Fruit fly (Drosophila melanogaster) whole organism, pupa: ENCODE measurements around the gene CG7728.

Experiments used
- CG10348 ChIP-seq: fragments of 200-800 bp; sonication (Bioruptor generic); IDR thresholded peaks from 2 replicates; pipeline ENCODE4 v1.3.6; 2022; ENCODE audit warnings: missing biosample characterization, missing genetic modification characterization
- CG12605 ChIP-seq: fragments of 200-800 bp; sonication (Bioruptor generic); IDR thresholded peaks from 2 replicates; pipeline ENCODE4 v1.3.6; 2022; ENCODE audit warnings: missing biosample characterization, missing genetic modification characterization
- CG13204 ChIP-seq: fragments of 200-800 bp; sonication (Bioruptor generic); optimal IDR thresholded peaks from 2 replicates; lab custom pipeline; 2018; ENCODE audit warnings: missing biosample characterization, mild to moderate bottlenecking, missing genetic modification characterization, moderate library complexity
- CG14655 ChIP-seq: fragments of 200-800 bp; sonication (Bioruptor generic); optimal IDR thresholded peaks from 3 replicates; lab custom pipeline; 2017; ENCODE audit warnings: mild to moderate bottlenecking, missing biosample characterization, missing genetic modification reagents, missing genetic modification characterization
- CG15710 ChIP-seq: fragments of 200-800 bp; sonication (Bioruptor generic); optimal IDR thresholded peaks from 2 replicates; lab custom pipeline; 2018; ENCODE audit warnings: missing biosample characterization, mild to moderate bottlenecking, missing genetic modification characterization, moderate library complexity
- CG17806 ChIP-seq: fragments of 200-800 bp; sonication (Bioruptor generic); optimal IDR thresholded peaks from 2 replicates; lab custom pipeline; 2018; ENCODE audit warnings: missing biosample characterization, mild to moderate bottlenecking, missing genetic modification characterization, moderate library complexity
- CG32121 ChIP-seq: fragments of 200-800 bp; sonication (Bioruptor generic); IDR thresholded peaks from 2 replicates; pipeline ENCODE4 v1.3.6; 2022; ENCODE audit warnings: missing biosample characterization, missing genetic modification characterization
- CG34367 ChIP-seq: fragments of 200-800 bp; sonication (Bioruptor generic); optimal IDR thresholded peaks from 2 replicates; lab custom pipeline; 2018; ENCODE audit warnings: missing biosample characterization, mild to moderate bottlenecking, missing genetic modification characterization
- CG4496 ChIP-seq: fragments of 200-800 bp; sonication (Bioruptor generic); IDR thresholded peaks from 3 replicates; pipeline ENCODE4 v1.3.6; 2022; ENCODE audit warnings: missing biosample characterization, missing genetic modification characterization
- CG8159 ChIP-seq: fragments of 200-800 bp; sonication (Bioruptor generic); optimal IDR thresholded peaks from 3 replicates; lab custom pipeline; 2018; ENCODE audit warnings: missing biosample characterization, mild to moderate bottlenecking, missing genetic modification characterization, moderate library complexity
- CG8301 ChIP-seq: fragments of 200-800 bp; sonication (Bioruptor generic); optimal IDR thresholded peaks from 2 replicates; lab custom pipeline; 2018; ENCODE audit warnings: missing biosample characterization, mild to moderate bottlenecking, missing genetic modification characterization
- CG9948 ChIP-seq: fragments of 200-800 bp; sonication (Bioruptor generic); optimal IDR thresholded peaks from 2 replicates; lab custom pipeline; 2018; ENCODE audit warnings: missing biosample characterization, mild to moderate bottlenecking, missing genetic modification characterization, moderate library complexity
- D1 ChIP-seq: fragments of 200-800 bp; sonication (Bioruptor generic); optimal IDR thresholded peaks from 2 replicates; lab custom pipeline; 2018; ENCODE audit warnings: missing biosample characterization, mild to moderate bottlenecking, missing genetic modification characterization, moderate library complexity
- EcR ChIP-seq: fragments of 200-800 bp; sonication (Bioruptor generic); optimal IDR thresholded peaks from 3 replicates; lab custom pipeline; 2019; ENCODE audit warnings: missing biosample characterization, missing genetic modification characterization, mild to moderate bottlenecking, moderate library complexity, missing genetic modification reagents
- Ets98B ChIP-seq: fragments of 200-800 bp; sonication (Bioruptor generic); IDR thresholded peaks from 2 replicates; pipeline ENCODE4 v1.3.6; 2022; ENCODE audit warnings: missing biosample characterization, missing genetic modification characterization
- Pif1A ChIP-seq: fragments of 200-800 bp; sonication (Bioruptor generic); optimal IDR thresholded peaks from 3 replicates; lab custom pipeline; 2016; ENCODE audit warnings: missing biosample characterization, missing genetic modification characterization
- Pif1B ChIP-seq: fragments of 200-800 bp; sonication (Bioruptor generic); optimal IDR thresholded peaks from 3 replicates; lab custom pipeline; 2016; ENCODE audit warnings: missing biosample characterization, missing genetic modification characterization
- Snoo ChIP-seq: fragments of 200-800 bp; sonication (Bioruptor generic); optimal IDR thresholded peaks from 3 replicates; lab custom pipeline; 2017; ENCODE audit warnings: missing biosample characterization, mild to moderate bottlenecking, missing genetic modification characterization, inconsistent platforms
- fd96Ca ChIP-seq: fragments of 200-800 bp; sonication (Bioruptor generic); IDR thresholded peaks from 3 replicates; pipeline ENCODE4 v1.3.6; 2022; ENCODE audit warnings: missing biosample characterization, missing genetic modification characterization
- gl ChIP-seq: fragments of 200-800 bp; sonication (Bioruptor generic); optimal IDR thresholded peaks from 2 replicates; lab custom pipeline; 2018; ENCODE audit warnings: missing biosample characterization, mild to moderate bottlenecking, missing genetic modification characterization
- rn ChIP-seq: fragments of 200-800 bp; sonication (Bioruptor generic); IDR thresholded peaks from 2 replicates; pipeline ENCODE4 v1.3.6; 2022; ENCODE audit warnings: missing biosample characterization, missing genetic modification characterization

The CG7728 gene

DNA sequence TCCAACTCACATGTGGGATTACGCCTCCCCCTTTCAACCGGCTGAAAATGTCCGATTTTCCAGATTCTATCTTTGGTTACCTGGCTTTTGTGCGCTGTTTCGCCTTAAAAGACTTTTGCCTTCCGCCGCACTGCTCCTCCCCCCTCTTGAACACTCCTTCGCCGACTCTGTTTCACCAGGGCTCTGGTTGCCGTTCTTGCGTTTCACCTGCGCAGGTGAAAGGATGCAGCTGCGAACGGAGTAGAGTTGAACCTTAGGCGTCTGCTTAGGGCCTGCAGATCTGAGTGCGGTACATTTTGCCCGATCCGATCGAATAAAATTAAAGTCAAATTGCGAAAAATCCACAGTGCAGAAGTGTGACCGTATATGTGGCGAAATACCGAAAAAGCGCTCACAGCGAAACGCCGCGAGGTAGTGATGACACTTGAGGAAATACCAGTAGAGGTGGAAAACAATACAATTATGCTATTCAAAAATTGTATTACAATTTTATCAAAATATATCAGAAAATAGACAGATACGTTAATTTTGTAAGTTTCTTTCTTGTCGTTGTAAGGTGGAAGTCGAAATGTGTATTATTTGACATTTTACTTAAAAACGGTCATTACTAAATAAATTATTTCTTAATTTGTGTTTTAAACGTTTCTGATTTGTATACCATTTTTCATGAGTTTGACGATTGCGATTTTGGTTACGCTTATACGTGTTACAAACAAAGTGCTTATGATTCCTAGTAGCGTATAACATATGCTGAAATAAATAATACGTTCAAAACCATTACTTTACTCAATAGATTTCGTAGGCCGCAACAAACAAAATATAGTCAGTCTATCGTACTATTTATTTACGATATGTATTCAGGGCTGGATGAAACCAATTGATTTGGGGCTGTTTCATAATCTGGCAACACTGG lies at the start of gene CG7728, which contains the start of gene CG6664:
Gene CG7728 (plus strand): TSS at position 874 of the 913 bp plus-strand sequence.
Gene CG6664 (minus strand): TSS at position 518 of the 913 bp plus-strand sequence.
- TF ChIP-seq CG14655 (GFP tag; lab: Kevin White, UChicago) (no peak), fd96Ca (GFP tag; lab: Robert Waterston, UW) (peak; percentile 37; the same call in 1 of the 3 replicates), CG8159 (tag; lab: Kevin White, UChicago) (peak; percentile 63), rn (GFP tag; lab: Robert Waterston, UW) (no peak), CG4496 (GFP tag; lab: Robert Waterston, UW) (peak; percentile 57; the same call in 1 of the 3 replicates), CG34367 (tag; lab: Kevin White, UChicago) (peak; percentile 4), CG12605 (GFP tag; lab: Robert Waterston, UW) (no peak), Ets98B (GFP tag; lab: Robert Waterston, UW) (peak; percentile 23; the same call in 1 of the 2 replicates), CG15710 (tag; lab: Kevin White, UChicago) (peak; percentile 44), CG8301 (tag; lab: Kevin White, UChicago) (no peak), Snoo (tag; lab: Kevin White, UChicago) (no peak), EcR (GFP tag; lab: Kevin White, UChicago) (no peak), gl (tag; lab: Kevin White, UChicago) (no peak), CG13204 (GFP tag; lab: Kevin White, UChicago) (no peak), Pif1B (GFP tag; lab: Kevin White, UChicago) (no peak), CG32121 (GFP tag; lab: Robert Waterston, UW) (no peak), CG9948 (tag; lab: Kevin White, UChicago) (peak; percentile 15), D1 (tag; lab: Kevin White, UChicago) (no peak), Pif1A (GFP tag; lab: Kevin White, UChicago) (no peak), CG10348 (GFP tag; lab: Robert Waterston, UW) (no peak), CG17806 (tag; lab: Kevin White, UChicago) (peak; percentile 25)
- TF ChIP-seq, all 21 proteins: peak for 8

DNA sequence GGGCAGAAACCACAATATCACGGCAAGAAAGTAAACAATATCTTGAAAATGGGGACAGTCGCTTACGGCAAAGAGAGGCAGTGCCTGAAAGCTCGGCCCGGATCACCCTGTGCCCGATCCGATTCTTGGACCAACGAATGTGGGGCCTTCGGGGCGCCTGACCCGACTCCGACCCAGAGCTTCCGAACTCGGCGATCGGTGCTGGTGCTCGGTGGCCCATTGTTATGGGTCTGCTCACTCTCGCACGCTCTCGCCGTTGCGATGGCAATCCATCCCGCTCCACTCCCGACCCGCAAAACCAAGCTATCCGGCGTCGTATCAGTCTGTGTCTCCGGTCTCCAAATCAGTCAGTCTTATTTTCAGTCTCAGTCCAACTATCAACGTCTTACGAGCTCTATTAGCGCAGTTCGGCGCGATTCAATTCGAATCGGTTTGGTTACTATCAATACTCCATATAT lies 46.7 kb upstream of the CG7728 start, which contains the start of gene Exn:
Gene Exn (plus strand): TSS at position 362 of the 458 bp plus-strand sequence.
- peak; percentile 66 for TF ChIP-seq Snoo (tag; lab: Kevin White, UChicago)
- TF ChIP-seq CG9948 (tag; lab: Kevin White, UChicago): no peak
- 0 out of 3 replicates have a peak, but pooled peaks have one; percentile 46 for TF ChIP-seq fd96Ca (GFP tag; lab: Robert Waterston, UW)
- TF ChIP-seq Pif1A (GFP tag; lab: Kevin White, UChicago): peak; percentile 45
- TF ChIP-seq CG4496 (GFP tag; lab: Robert Waterston, UW): peak; percentile 90
- TF ChIP-seq Pif1B (GFP tag; lab: Kevin White, UChicago): peak; percentile 66
- TF ChIP-seq CG14655 (GFP tag; lab: Kevin White, UChicago): no peak
- peak; percentile 72 for TF ChIP-seq EcR (GFP tag; lab: Kevin White, UChicago)
- TF ChIP-seq CG32121 (GFP tag; lab: Robert Waterston, UW): peak; percentile 41; the same call in 1 of the 2 replicates
- TF ChIP-seq CG34367 (tag; lab: Kevin White, UChicago): no peak
- TF ChIP-seq CG8301 (tag; lab: Kevin White, UChicago): no peak
- peak; percentile 11 for TF ChIP-seq gl (tag; lab: Kevin White, UChicago)
- TF ChIP-seq Ets98B (GFP tag; lab: Robert Waterston, UW): peak; percentile 46
- TF ChIP-seq, all 21 proteins: peak for 9

dm6 chr3L:16971611-16972359 lies 44.6 kb upstream of the CG7728 start:
- no peak for TF ChIP-seq CG10348 (GFP tag; lab: Robert Waterston, UW)
- TF ChIP-seq CG17806 (tag; lab: Kevin White, UChicago): no peak
- TF ChIP-seq Ets98B (GFP tag; lab: Robert Waterston, UW): 0 out of 2 replicates have a peak, but pooled peaks have one; percentile 6
- no peak for TF ChIP-seq CG13204 (GFP tag; lab: Kevin White, UChicago)
- peak; percentile 7 for TF ChIP-seq D1 (tag; lab: Kevin White, UChicago)
- no peak for TF ChIP-seq CG12605 (GFP tag; lab: Robert Waterston, UW)
- no peak for TF ChIP-seq Pif1B (GFP tag; lab: Kevin White, UChicago)
- no peak for TF ChIP-seq CG34367 (tag; lab: Kevin White, UChicago)
- no peak for TF ChIP-seq gl (tag; lab: Kevin White, UChicago)
- no peak for TF ChIP-seq EcR (GFP tag; lab: Kevin White, UChicago)
- TF ChIP-seq CG8301 (tag; lab: Kevin White, UChicago): peak; percentile 36
- TF ChIP-seq CG32121 (GFP tag; lab: Robert Waterston, UW): no peak; the same call in 1 of the 2 replicates
- TF ChIP-seq CG15710 (tag; lab: Kevin White, UChicago): peak; percentile 23
- TF ChIP-seq fd96Ca (GFP tag; lab: Robert Waterston, UW): no peak
- TF ChIP-seq CG4496 (GFP tag; lab: Robert Waterston, UW): peak; percentile 24; the same call in 1 of the 3 replicates
- TF ChIP-seq CG8159 (tag; lab: Kevin White, UChicago): peak; percentile 62
- TF ChIP-seq CG9948 (tag; lab: Kevin White, UChicago): peak; percentile 61
- TF ChIP-seq CG14655 (GFP tag; lab: Kevin White, UChicago): peak; percentile 25
- TF ChIP-seq Snoo (tag; lab: Kevin White, UChicago): peak; percentile 26
- TF ChIP-seq Pif1A (GFP tag; lab: Kevin White, UChicago): no peak
- TF ChIP-seq rn (GFP tag; lab: Robert Waterston, UW): no peak
